Worm (Caenorhabditis elegans): ENCODE results near the gene elf-1.

DNA sequence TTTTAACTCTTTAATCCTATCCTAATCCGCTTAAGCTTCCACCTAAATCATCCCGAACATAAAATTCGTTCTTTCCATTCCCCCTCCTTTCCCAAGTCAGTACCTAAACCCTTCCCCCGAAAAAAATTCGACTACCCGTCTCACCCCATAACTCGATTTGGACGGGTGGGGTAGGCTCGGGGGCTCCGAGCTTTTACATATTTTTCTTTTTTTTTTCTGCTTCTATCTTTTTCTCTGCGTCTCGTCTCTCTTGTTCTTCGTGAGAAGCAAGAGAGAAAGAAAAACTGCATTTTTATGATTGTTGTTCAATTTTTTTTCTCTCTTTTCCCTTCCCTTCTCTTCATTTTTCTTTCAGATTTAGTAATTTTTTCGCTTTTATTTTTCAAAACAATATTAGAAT is 13.6 kb upstream of the elf-1 start:
- TF ChIP-seq nhr-76 (tag; optimal IDR thresholded peaks at IDR 0.05) = no peak
- peak; percentile 96 for TF ChIP-seq ces-1 (GFP tag; optimal IDR thresholded peaks at IDR 0.05)
- TF ChIP-seq ceh-39 (tag; optimal IDR thresholded peaks at IDR 0.05) = no peak
- TF ChIP-seq unc-39 (tag; optimal IDR thresholded peaks at IDR 0.05) = no peak
- no peak for TF ChIP-seq ztf-11 (tag; optimal IDR thresholded peaks at IDR 0.05)
- TF ChIP-seq pha-4 (tag; optimal IDR thresholded peaks at IDR 0.05) = no peak
- no peak for TF ChIP-seq lin-32 (GFP tag; optimal IDR thresholded peaks at IDR 0.05)
- TF ChIP-seq snpc-4 (tag; optimal IDR thresholded peaks at IDR 0.05) = no peak
- TF ChIP-seq unc-62 (GFP tag; optimal IDR thresholded peaks at IDR 0.05) = no peak
- TF ChIP-seq blmp-1 (tag; optimal IDR thresholded peaks at IDR 0.05) = no peak
- no peak for TF ChIP-seq mep-1 (tag; optimal IDR thresholded peaks at IDR 0.05)
- TF ChIP-seq nhr-28 (tag; optimal IDR thresholded peaks at IDR 0.05) = no peak
- no peak for TF ChIP-seq nhr-12 (tag; optimal IDR thresholded peaks at IDR 0.05)
- no peak for TF ChIP-seq mab-5 (tag; optimal IDR thresholded peaks at IDR 0.05)

Measured in whole organism, mixed stage, embryonic.